Fruit fly (Drosophila melanogaster): ENCODE measurements around the gene pic.

Gene pic

DNA sequence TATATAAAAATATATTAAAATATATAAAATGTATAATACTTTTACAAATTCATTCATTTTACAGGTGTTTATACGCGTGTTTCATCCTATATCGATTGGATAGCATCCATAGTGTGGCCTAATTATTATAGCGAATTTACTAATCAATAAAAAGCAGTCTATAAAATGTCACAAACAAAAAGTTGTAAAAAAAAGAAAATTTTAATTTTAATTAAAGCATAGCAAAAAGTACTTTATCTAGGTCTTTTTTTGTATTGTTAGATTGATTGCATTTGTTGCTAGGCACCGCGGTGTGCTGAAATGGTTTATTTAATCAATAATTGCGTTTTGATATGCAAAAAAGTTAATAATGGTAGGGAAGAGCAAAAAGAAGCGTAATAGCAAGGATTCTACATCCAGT, 8.2 kb upstream of the pic start, which contains the start of gene CG45122:
TSS of gene CG45122 (plus strand) at position 301 of the 400 bp plus-strand sequence.
- TF ChIP-seq ase (GFP tag; IDR thresholded peaks at IDR 0.05) (no peak), CG12942 (GFP tag; optimal IDR thresholded peaks at IDR 0.05) (no peak), CG4360 (GFP tag; IDR thresholded peaks at IDR 0.05) (no peak), CG17385 (GFP tag; optimal IDR thresholded peaks at IDR 0.05) (no peak), sob (GFP tag; IDR thresholded peaks at IDR 0.05) (no peak), psq (GFP tag; optimal IDR thresholded peaks at IDR 0.05) (no peak), CG4820 (GFP tag; optimal IDR thresholded peaks at IDR 0.05) (no peak), pros (GFP tag; optimal IDR thresholded peaks at IDR 0.05) (no peak), so (GFP tag; IDR thresholded peaks at IDR 0.05) (no peak)

DNA sequence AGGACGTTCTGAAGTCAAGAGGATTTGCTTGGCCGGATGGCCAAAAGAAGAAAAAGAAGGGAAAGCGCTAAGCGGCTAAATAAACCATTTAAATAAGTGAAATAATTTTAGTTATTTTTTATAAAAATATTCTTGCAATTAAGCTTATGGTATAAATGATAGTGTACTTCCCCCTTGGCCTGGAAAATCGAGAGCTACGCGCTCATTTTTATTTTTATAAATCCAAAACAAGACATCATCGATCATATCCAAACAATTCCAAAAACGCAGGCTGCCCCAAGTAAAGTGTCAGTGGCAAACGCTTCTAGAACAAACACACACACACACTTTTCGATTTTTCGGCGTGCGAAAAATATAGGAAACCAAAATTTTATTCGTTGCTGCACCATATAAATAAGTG, 7.6 kb upstream of the pic start, which contains the start of gene Hsc70-2:
TSS of gene Hsc70-2 (plus strand) at position 301 of the 400 bp plus-strand sequence.
- TF ChIP-seq CG10267 (tag; optimal IDR thresholded peaks at IDR 0.05) (no peak), da (GFP tag; optimal IDR thresholded peaks at IDR 0.05) (no peak), emc (GFP tag; optimal IDR thresholded peaks at IDR 0.05) (no peak), CG30431 (GFP tag; optimal IDR thresholded peaks at IDR 0.05) (no peak), CG12104 (GFP tag; optimal IDR thresholded peaks at IDR 0.05) (no peak), CG1792 (GFP tag; optimal IDR thresholded peaks at IDR 0.05) (no peak), CG17829 (tag; optimal IDR thresholded peaks at IDR 0.05) (no peak), CG12071 (GFP tag; optimal IDR thresholded peaks at IDR 0.05) (no peak), CG8924 (tag; optimal IDR thresholded peaks at IDR 0.05) (no peak), CG4424 (GFP tag; optimal IDR thresholded peaks at IDR 0.05) (no peak), tgo (GFP tag; IDR thresholded peaks at IDR 0.05) (no peak), CG7372 (GFP tag; IDR thresholded peaks at IDR 0.05) (no peak)

DNA sequence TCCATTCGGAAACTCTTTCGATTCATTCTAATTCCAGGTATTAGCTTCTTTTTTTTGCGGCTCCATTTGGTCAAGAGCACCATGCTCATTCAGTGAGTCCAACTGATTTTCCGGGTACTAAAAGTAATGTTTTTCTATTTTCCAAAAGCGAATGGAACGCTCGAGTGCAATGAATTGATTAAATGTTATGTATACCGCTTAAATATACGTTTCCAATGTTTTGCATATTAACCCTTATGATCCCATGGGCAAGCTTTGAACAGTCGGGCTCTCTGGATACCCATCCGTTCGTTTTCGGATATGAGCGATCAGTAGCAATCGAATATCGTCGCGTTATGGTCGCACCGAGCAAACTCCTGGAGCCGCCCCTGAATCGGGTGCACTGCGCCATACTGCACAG, 4.6 kb upstream of the pic start, which contains the start of gene CG31157:
TSS of gene CG31157 (plus strand) at position 301 of the 400 bp plus-strand sequence.
- TF ChIP-seq CG11696 (GFP tag; IDR thresholded peaks at IDR 0.05) (no peak), D19A (tag; optimal IDR thresholded peaks at IDR 0.05) (no peak), CG4854 (GFP tag; optimal IDR thresholded peaks at IDR 0.05) (no peak), cad (GFP tag; optimal IDR thresholded peaks at IDR 0.05) (no peak), CG11560 (tag; IDR thresholded peaks at IDR 0.05) (no peak), CG14014 (GFP tag; IDR thresholded peaks at IDR 0.05) (no peak), Fer1 (GFP tag; optimal IDR thresholded peaks at IDR 0.05) (no peak), E2f2 (GFP tag; IDR thresholded peaks at IDR 0.05) (no peak), CG32532 (GFP tag; IDR thresholded peaks at IDR 0.05) (no peak), wek (GFP tag; optimal IDR thresholded peaks at IDR 0.05) (no peak), eyg (GFP tag; optimal IDR thresholded peaks at IDR 0.05) (no peak), CG3407 (GFP tag; optimal IDR thresholded peaks at IDR 0.05) (no peak), mam (GFP tag; optimal IDR thresholded peaks at IDR 0.05) (no peak), CG1529 (GFP tag; optimal IDR thresholded peaks at IDR 0.05) (no peak), insv (GFP tag; optimal IDR thresholded peaks at IDR 0.05) (no peak), CG6654 (GFP tag; optimal IDR thresholded peaks at IDR 0.05) (no peak), CG2202 (tag; optimal IDR thresholded peaks at IDR 0.05) (no peak), PHDP (tag; optimal IDR thresholded peaks at IDR 0.05) (no peak), CG30431 (GFP tag; optimal IDR thresholded peaks at IDR 0.05) (no peak), Kr (GFP tag; optimal IDR thresholded peaks at IDR 0.05) (no peak)

Measured in whole organism, embryonic.